Worm (Caenorhabditis elegans): ENCODE data around the gene mrps-23.

The mrps-23 gene

DNA sequence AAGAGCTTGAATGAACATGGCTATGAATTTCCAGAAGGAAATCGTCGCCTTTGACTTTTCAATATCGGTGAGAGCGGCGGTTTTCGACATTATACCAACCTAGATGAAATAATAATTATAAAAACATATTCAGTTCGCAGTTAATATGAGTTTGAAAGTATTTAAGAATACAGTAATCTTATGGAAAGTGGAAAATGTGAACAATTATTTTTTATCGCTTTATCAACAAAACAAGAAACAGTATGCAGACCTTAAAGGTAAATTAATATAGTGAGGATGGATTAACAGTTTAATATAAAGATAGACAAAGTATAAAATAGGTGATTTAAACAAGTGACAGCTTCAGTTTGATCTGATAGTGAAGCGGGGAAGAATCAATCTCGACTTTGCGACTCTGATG, 35.0 kb upstream of the mrps-23 start, which contains the start of gene C48B4.6:
TSS of gene C48B4.6 (minus strand) at position 101 of the 400 bp plus-strand sequence.
- TF ChIP-seq ets-7 (tag; optimal IDR thresholded peaks at IDR 0.05) (no peak), ceh-36 (tag; optimal IDR thresholded peaks at IDR 0.05) (no peak), flt-1 (GFP tag; IDR thresholded peaks at IDR 0.05) (no peak), aly-1 (tag; optimal IDR thresholded peaks at IDR 0.05) (no peak)

DNA sequence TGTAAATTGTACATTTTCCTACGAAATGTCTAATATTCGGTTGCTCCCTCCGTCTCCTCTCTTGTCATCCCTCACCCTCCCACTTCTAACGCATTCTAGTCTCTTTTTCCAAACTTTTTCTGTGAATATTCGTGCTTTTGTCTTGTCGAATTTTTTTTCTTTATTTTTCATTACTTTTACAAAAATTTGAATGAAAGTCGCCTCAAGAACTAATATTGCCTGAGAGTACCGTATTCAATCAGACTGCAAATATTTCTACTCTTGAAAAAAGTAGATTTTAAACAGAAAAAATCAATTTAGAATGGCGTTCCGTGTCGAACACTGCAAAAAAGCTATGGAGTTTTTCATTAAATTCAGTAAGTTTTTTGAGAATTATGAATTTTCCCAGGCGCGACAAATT, 32.8 kb upstream of the mrps-23 start, which contains the start of gene ZK1098.11:
TSS of gene ZK1098.11 (plus strand) at position 301 of the 400 bp plus-strand sequence.
- TF ChIP-seq F13C5.2 (tag; optimal IDR thresholded peaks at IDR 0.05): no peak
- TF ChIP-seq tbx-37 (GFP tag; conservative IDR thresholded peaks at IDR 0.05): no peak
- no peak for TF ChIP-seq tbx-11 (GFP tag; IDR thresholded peaks at IDR 0.05)
- no peak for TF ChIP-seq aly-1 (tag; optimal IDR thresholded peaks at IDR 0.05)
- TF ChIP-seq pes-1 (GFP tag; IDR thresholded peaks at IDR 0.05): no peak

DNA sequence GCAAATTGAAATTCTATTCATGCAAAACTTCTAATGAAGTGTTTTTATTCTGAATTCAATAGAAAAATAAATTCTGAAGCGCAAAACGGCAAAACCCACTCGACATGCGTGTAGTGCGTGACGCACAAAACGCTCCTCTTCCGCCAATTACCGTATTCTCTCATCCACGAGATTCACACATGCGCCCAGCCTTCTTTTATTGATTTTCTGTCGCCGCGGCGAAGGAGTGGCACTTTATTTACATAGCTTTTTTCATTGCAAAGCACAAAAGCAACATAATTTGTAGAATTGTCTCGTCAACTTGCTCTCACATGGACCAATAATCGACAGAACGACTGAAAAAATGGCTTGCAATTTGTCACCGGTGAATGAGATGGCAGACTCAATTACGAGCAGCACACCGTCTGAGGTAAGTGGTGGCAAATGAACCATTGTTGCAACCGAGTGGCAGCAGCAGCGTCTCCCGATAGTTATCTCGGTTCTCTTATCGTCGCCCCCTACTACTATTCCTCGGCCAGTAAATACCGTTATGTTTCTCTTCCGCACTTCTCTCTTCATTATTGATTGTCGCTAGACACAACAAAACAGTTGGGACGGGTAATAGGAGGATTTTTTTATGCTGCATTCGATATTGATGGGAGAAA, 22.7 kb upstream of the mrps-23 start, which contains the start of gene unc-16:
TSS of gene unc-16 (plus strand) at position 243 of the 644 bp plus-strand sequence.
- TF ChIP-seq scrt-1 (GFP tag; IDR thresholded peaks at IDR 0.05) (no peak), hmg-4 (GFP tag; optimal IDR thresholded peaks at IDR 0.05) (peak; percentile 19), F13C5.2 (tag; optimal IDR thresholded peaks at IDR 0.05) (peak; percentile 72), ceh-36 (tag; optimal IDR thresholded peaks at IDR 0.05) (no peak), pes-1 (GFP tag; IDR thresholded peaks at IDR 0.05) (0 out of 2 replicates have a peak, but pooled peaks have one; percentile 17)

DNA sequence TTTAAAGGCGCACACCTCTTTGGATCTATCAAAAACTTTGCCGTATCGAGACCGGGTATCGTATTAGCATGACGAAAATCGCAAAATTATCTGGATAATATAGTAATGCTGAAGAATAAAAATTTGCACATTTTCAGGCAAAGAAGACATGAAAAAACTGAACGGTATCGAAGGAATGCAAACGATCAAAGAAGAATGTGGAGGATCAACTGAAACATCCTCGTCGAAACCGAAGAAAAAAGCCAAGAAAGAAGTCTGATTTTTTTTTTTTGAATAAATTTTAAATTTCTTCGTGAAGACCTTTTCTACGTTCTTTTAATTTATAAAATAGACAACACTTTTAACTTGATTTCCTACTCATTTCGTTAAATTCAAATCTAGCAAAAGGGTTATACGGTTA, 21.3 kb upstream of the mrps-23 start, which contains the start of gene ZK1098.12:
TSS of gene ZK1098.12 (plus strand) at position 301 of the 400 bp plus-strand sequence.
- TF ChIP-seq hmg-4 (GFP tag; optimal IDR thresholded peaks at IDR 0.05) (no peak), flt-1 (GFP tag; IDR thresholded peaks at IDR 0.05) (no peak), ceh-13 (GFP tag; optimal IDR thresholded peaks at IDR 0.05) (no peak), pes-1 (GFP tag; IDR thresholded peaks at IDR 0.05) (no peak), sea-1 (GFP tag; conservative IDR thresholded peaks at IDR 0.05) (no peak), ceh-36 (tag; optimal IDR thresholded peaks at IDR 0.05) (no peak), tra-4 (tag; optimal IDR thresholded peaks at IDR 0.05) (no peak), tbx-11 (GFP tag; IDR thresholded peaks at IDR 0.05) (no peak), F13C5.2 (tag; optimal IDR thresholded peaks at IDR 0.05) (no peak), hnd-1 (tag; optimal IDR thresholded peaks at IDR 0.05) (no peak), tbx-37 (GFP tag; conservative IDR thresholded peaks at IDR 0.05) (no peak), B0310.2 (tag; optimal IDR thresholded peaks at IDR 0.05) (no peak), ama-1 (optimal IDR thresholded peaks at IDR 0.05) (no peak), scrt-1 (GFP tag; IDR thresholded peaks at IDR 0.05) (no peak)

DNA sequence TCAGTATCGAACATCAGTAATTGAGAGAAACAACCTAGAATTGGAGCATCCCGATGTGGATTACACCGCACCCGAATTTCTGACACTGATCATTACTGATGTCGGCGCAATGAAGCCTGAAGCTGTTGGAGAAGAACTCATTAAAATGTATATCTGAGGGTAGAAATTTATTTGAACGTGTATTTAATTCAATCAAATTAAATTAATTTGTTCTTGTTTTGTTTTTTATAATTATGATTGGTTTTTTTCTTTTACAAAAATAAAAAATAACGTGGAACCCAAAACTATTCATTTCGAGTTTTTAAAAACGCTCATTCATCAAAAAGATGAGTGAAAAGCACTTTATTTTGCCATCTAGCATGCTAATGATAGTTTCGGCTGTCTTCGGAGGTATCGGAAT, 20.7 kb upstream of the mrps-23 start, which contains the start of gene ZK1098.9:
TSS of gene ZK1098.9 (plus strand) at position 301 of the 400 bp plus-strand sequence.
- TF ChIP-seq aly-1 (tag; optimal IDR thresholded peaks at IDR 0.05) (no peak), ama-1 (optimal IDR thresholded peaks at IDR 0.05) (no peak), F13C5.2 (tag; optimal IDR thresholded peaks at IDR 0.05) (no peak), B0310.2 (tag; optimal IDR thresholded peaks at IDR 0.05) (no peak), tra-4 (tag; optimal IDR thresholded peaks at IDR 0.05) (no peak), ceh-36 (tag; optimal IDR thresholded peaks at IDR 0.05) (no peak), tbx-11 (GFP tag; IDR thresholded peaks at IDR 0.05) (no peak), scrt-1 (GFP tag; IDR thresholded peaks at IDR 0.05) (no peak), ceh-13 (GFP tag; optimal IDR thresholded peaks at IDR 0.05) (no peak), sea-1 (GFP tag; conservative IDR thresholded peaks at IDR 0.05) (no peak), hmg-4 (GFP tag; optimal IDR thresholded peaks at IDR 0.05) (no peak), flt-1 (GFP tag; IDR thresholded peaks at IDR 0.05) (no peak), hmbx-1 (tag; optimal IDR thresholded peaks at IDR 0.05) (no peak)

DNA sequence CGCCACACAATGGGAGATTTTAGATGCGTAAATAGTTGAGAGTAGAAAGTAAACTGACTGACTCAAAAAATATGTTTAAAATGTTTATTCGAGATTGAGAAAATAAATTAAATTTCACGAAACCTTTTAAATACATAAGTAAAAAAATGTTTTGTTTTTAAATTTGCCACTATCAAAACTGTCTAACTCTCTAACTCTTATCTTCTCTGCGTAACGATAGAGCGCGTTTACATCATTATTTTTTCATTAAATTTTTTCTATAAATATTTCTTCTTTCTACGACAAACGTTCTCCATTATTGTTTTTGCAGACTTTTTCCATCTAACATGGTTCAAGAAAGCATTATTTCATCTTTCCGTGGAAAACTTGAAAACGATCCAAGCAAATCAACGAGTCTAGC, 19.3 kb upstream of the mrps-23 start, which contains the start of gene eif-2Balpha:
TSS of gene eif-2Balpha (plus strand) at position 304 of the 400 bp plus-strand sequence.
- no peak for TF ChIP-seq ceh-13 (GFP tag; optimal IDR thresholded peaks at IDR 0.05)
- TF ChIP-seq scrt-1 (GFP tag; IDR thresholded peaks at IDR 0.05): no peak
- no peak for TF ChIP-seq F13C5.2 (tag; optimal IDR thresholded peaks at IDR 0.05)
- TF ChIP-seq flt-1 (GFP tag; IDR thresholded peaks at IDR 0.05): no peak

DNA sequence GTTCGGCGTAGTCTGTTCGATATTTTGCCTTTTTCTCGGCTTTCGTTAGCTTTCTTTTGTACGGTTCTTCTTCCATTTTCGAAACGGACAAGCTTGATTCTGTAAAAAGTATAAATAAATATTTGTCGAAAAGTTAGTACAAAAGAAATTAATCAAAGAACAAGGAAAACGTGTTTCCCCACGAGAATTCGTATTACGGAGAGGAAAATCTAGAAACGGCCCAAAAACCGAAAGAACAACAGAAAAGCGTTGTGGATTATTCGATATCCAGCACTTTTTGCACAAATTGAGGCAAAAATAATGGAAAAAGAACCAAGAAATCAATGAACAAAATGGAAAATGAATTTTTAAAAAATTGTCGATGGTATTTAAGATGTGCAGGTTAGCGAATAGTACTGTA, 18.8 kb upstream of the mrps-23 start, which contains the start of gene mut-7:
TSS of gene mut-7 (minus strand) at position 101 of the 400 bp plus-strand sequence.
- no peak for TF ChIP-seq aly-1 (tag; optimal IDR thresholded peaks at IDR 0.05)
- no peak for TF ChIP-seq B0310.2 (tag; optimal IDR thresholded peaks at IDR 0.05)
- TF ChIP-seq ets-7 (tag; optimal IDR thresholded peaks at IDR 0.05): no peak
- no peak for TF ChIP-seq tra-4 (tag; optimal IDR thresholded peaks at IDR 0.05)
- TF ChIP-seq ama-1 (optimal IDR thresholded peaks at IDR 0.05): no peak
- TF ChIP-seq hmg-4 (GFP tag; optimal IDR thresholded peaks at IDR 0.05): no peak
- no peak for TF ChIP-seq scrt-1 (GFP tag; IDR thresholded peaks at IDR 0.05)
- no peak for TF ChIP-seq ceh-36 (tag; optimal IDR thresholded peaks at IDR 0.05)
- no peak for TF ChIP-seq hmbx-1 (tag; optimal IDR thresholded peaks at IDR 0.05)
- TF ChIP-seq ceh-13 (GFP tag; optimal IDR thresholded peaks at IDR 0.05): no peak
- no peak for TF ChIP-seq sea-1 (GFP tag; conservative IDR thresholded peaks at IDR 0.05)
- no peak for TF ChIP-seq F13C5.2 (tag; optimal IDR thresholded peaks at IDR 0.05)
- TF ChIP-seq flt-1 (GFP tag; IDR thresholded peaks at IDR 0.05): no peak
- no peak for TF ChIP-seq pes-1 (GFP tag; IDR thresholded peaks at IDR 0.05)
- no peak for TF ChIP-seq hnd-1 (tag; optimal IDR thresholded peaks at IDR 0.05)
- no peak for TF ChIP-seq tbx-11 (GFP tag; IDR thresholded peaks at IDR 0.05)

DNA sequence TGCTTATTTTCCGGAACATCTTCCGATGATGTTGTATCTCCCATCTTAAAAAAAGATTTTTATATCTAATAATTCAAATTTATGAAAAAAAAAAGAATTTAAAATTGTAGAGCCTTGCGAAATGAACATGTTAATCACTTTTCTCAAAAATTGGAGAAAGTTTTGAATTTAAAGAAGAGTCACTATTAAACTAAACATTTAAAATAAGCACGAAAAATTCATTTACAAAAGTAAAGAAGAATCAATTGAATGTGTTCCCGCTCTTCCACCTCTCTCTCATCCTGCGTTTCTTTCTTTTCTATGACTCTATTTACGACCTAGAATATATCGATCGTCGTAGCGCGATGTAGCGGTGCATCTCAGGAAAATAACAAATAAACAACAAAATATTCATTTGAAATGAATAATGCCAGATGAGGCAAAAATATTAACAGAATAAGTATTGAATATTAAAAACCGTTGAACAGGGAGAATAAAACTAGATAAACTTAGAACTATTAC, 15.2 kb upstream of the mrps-23 start, which contains the start of gene ZK1098.3:
TSS of gene ZK1098.3 (minus strand) at position 51 of the 501 bp plus-strand sequence.
- TF ChIP-seq hmbx-1 (tag; optimal IDR thresholded peaks at IDR 0.05): no peak
- no peak for TF ChIP-seq ceh-36 (tag; optimal IDR thresholded peaks at IDR 0.05)
- no peak for TF ChIP-seq ets-7 (tag; optimal IDR thresholded peaks at IDR 0.05)
- no peak for TF ChIP-seq sea-1 (GFP tag; conservative IDR thresholded peaks at IDR 0.05)

Measured in whole organism, early embryonic.